Worm (Caenorhabditis elegans): ENCODE data around the gene W01D2.1.

Gene W01D2.1

DNA sequence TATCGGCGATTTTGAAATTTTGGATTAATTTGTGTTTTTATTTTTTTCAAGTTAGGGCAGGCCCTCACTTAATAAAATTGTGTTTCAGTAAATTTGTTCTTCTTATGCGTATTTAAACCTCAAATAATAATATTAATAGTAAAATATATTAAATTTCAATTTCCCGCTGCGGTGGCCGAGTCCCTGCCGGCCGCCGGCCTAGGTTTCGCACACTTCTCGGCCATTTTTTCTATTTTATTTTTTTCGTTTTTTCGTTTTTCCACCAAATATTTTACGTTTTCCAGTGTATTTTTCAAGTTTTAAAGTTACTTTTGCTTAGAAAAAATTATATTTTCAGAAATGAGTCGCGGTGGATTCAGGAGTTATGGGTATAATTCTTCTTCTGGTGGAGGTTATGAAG is 41.6 kb downstream of the W01D2.1 start, which contains the start of gene rbm-28 (continued):
- TF ChIP-seq aly-2 (tag; optimal IDR thresholded peaks at IDR 0.05) (no peak), ets-5 (GFP tag; IDR thresholded peaks at IDR 0.05) (no peak), nhr-12 (tag; optimal IDR thresholded peaks at IDR 0.05) (no peak), nhr-20 (tag; optimal IDR thresholded peaks at IDR 0.05) (peak; percentile 25), unc-86 (tag; optimal IDR thresholded peaks at IDR 0.05) (no peak), F16B12.6 (tag; optimal IDR thresholded peaks at IDR 0.05) (no peak), ces-1 (GFP tag; optimal IDR thresholded peaks at IDR 0.05) (no peak)

Data from whole organism, L1 larva.